Worm (Caenorhabditis elegans) whole organism, mixed stage, embryonic: ENCODE data around the gene basl-1.
A peak's percentile ranks its signal among the peaks of the same experiment; 100 is the strongest.

Source experiments
- ces-1 ChIP-seq: fragments of 150-350 bp; optimal IDR thresholded peaks from 2 replicates; lab custom pipeline; 2014; ENCODE audit warnings: missing biosample characterization, missing genetic modification reagents, missing genetic modification characterization
- elt-1 ChIP-seq: sonication (generic microtip); optimal IDR thresholded peaks from 2 replicates; lab custom pipeline; 2017; ENCODE audit warnings: missing genetic modification characterization, mild to moderate bottlenecking, missing compliant biosample characterization, antibody characterized with exemption, moderate library complexity, borderline replicate concordance; ENCODE audit not compliant: insufficient read depth
- nhr-28 ChIP-seq: fragments of 150-350 bp; optimal IDR thresholded peaks from 2 replicates; lab custom pipeline; 2014; ENCODE audit warnings: missing biosample characterization, missing genetic modification characterization

ce11 chrIII:5639893-5640292 lies 25.1 kb downstream of the basl-1 start:
- no peak for TF ChIP-seq nhr-28 (tag; lab: Kevin White, UChicago)
- no peak for TF ChIP-seq elt-1
- peak; percentile 32 for TF ChIP-seq ces-1 (GFP tag; lab: Kevin White, UChicago)
